Fruit fly (Drosophila melanogaster): ENCODE data around the gene CG15784.

Gene CG15784

DNA sequence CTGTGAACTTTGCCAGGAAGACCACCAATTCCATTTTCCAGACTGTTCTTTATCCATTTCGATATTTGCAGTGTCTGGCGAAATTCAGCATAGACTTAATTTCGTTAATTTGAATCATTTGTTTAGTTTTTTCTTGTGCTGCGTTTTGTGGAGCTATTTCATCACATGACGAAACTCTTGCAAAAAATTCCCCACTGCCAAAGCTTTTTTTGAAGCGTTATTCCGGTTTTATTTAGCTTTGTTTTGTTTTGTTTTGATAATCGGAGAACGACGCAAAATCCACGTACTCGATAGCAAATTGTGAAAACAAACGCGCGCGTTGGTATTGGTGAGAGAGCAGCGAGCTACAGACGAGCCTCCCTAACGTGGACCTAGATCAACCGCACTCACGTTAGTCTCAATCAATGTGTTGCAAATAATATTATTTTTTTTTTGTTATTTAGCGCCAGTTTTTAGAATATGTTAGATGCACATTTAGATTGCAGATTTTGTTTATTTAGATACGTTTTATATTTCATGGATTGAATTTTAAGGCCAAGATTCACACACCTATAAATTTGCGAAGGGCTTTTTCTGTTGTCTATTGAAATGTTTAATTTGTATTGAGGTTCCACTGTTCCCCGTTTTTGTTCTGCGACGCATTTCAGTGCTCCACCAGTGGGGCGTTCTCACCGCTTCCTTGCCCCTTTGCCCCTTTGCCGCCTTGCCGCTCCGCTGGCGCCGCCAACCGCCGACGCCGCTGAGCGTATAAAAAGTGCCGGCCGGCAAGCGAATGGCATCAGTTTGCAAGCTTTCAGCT lies 606 bp downstream of the CG15784 start (continued):
- TF ChIP-seq tgo (GFP tag; IDR thresholded peaks at IDR 0.05) (peak; percentile 87), Tbp (GFP tag; optimal IDR thresholded peaks at IDR 0.05) (no peak), CG12104 (GFP tag; optimal IDR thresholded peaks at IDR 0.05) (peak; percentile 65), Sin3A (optimal IDR thresholded peaks at IDR 0.05) (no peak), CG11696 (GFP tag; IDR thresholded peaks at IDR 0.05) (peak; percentile 45; the same call in 1 of the 2 replicates), HLH54F (GFP tag; optimal IDR thresholded peaks at IDR 0.05) (peak; percentile 84), eve (GFP tag; optimal IDR thresholded peaks at IDR 0.05) (no peak), CG1233 (GFP tag; optimal IDR thresholded peaks at IDR 0.05) (peak; percentile 70), CG4730 (GFP tag; IDR thresholded peaks at IDR 0.05) (peak; percentile 75), CG33213 (GFP tag; optimal IDR thresholded peaks at IDR 0.05) (peak; percentile 39), lbe (GFP tag; optimal IDR thresholded peaks at IDR 0.05) (peak; percentile 83), br (optimal IDR thresholded peaks at IDR 0.05) (no peak), chinmo (GFP tag; IDR thresholded peaks at IDR 0.05; ENCODE audit: partially characterized antibody) (0 out of 4 replicates have a peak, but pooled peaks have one; percentile 48), Ets97D (GFP tag; optimal IDR thresholded peaks at IDR 0.05) (peak; percentile 34), CG10147 (GFP tag; optimal IDR thresholded peaks at IDR 0.05) (peak; percentile 87), row (GFP tag; IDR thresholded peaks at IDR 0.05) (peak; percentile 96), tup (GFP tag; optimal IDR thresholded peaks at IDR 0.05) (peak; percentile 5), Vsx1 (GFP tag; optimal IDR thresholded peaks at IDR 0.05) (peak; percentile 55), CG13123 (GFP tag; optimal IDR thresholded peaks at IDR 0.05) (no peak), CG14441 (GFP tag; IDR thresholded peaks at IDR 0.05) (peak; percentile 81), bcd (GFP tag; optimal IDR thresholded peaks at IDR 0.05) (peak; percentile 82), Dfd (GFP tag; optimal IDR thresholded peaks at IDR 0.05) (no peak), Med (GFP tag) (peak; percentile 91), cas (GFP tag; IDR thresholded peaks at IDR 0.05) (peak; percentile 69; the same call in 1 of the 2 replicates), CG11695 (GFP tag; IDR thresholded peaks at IDR 0.05) (peak; percentile 88), Neu2 (GFP tag; optimal IDR thresholded peaks at IDR 0.05; ENCODE audit: borderline replicate concordance) (no peak), Abd-B (GFP tag; optimal IDR thresholded peaks at IDR 0.05) (peak; percentile 72), CG2199 (GFP tag; IDR thresholded peaks at IDR 0.05) (no peak), Hr78 (GFP tag; optimal IDR thresholded peaks at IDR 0.05) (peak in 1 of 2 experiments; percentile 0), CG16813 (GFP tag; IDR thresholded peaks at IDR 0.05; ENCODE audit: partially characterized antibody) (no peak), fd64A (GFP tag; optimal IDR thresholded peaks at IDR 0.05) (no peak), Dek (tag; optimal IDR thresholded peaks at IDR 0.05) (peak; percentile 82), HmgD (GFP tag; optimal IDR thresholded peaks at IDR 0.05) (no peak), CG18476 (GFP tag; optimal IDR thresholded peaks at IDR 0.05) (peak; percentile 51), Bdp1 (GFP tag; optimal IDR thresholded peaks at IDR 0.05) (no peak), Adf1 (GFP tag; IDR thresholded peaks at IDR 0.05) (peak; percentile 86), ems (GFP tag; optimal IDR thresholded peaks at IDR 0.05) (peak; percentile 78), wor (GFP tag; IDR thresholded peaks at IDR 0.05) (peak; percentile 81), CkIIα-i1 (GFP tag; IDR thresholded peaks at IDR 0.05) (no peak), dmrt11E (tag; optimal IDR thresholded peaks at IDR 0.05) (no peak), CG10543 (GFP tag; optimal IDR thresholded peaks at IDR 0.05) (peak; percentile 95), NfI (GFP tag; optimal IDR thresholded peaks at IDR 0.05) (peak; percentile 84), chm (GFP tag; IDR thresholded peaks at IDR 0.05) (no peak), CG4854 (GFP tag; optimal IDR thresholded peaks at IDR 0.05) (peak; percentile 39), Atf3 (GFP tag; optimal IDR thresholded peaks at IDR 0.05) (peak; percentile 16), CG17568 (GFP tag; optimal IDR thresholded peaks at IDR 0.05) (peak; percentile 69), CG16815 (GFP tag; optimal IDR thresholded peaks at IDR 0.05) (peak; percentile 63), aop (GFP tag; IDR thresholded peaks at IDR 0.05) (no peak), knrl (GFP tag; IDR thresholded peaks at IDR 0.05; ENCODE audit: partially characterized antibody) (no peak), run (tag; optimal IDR thresholded peaks at IDR 0.05) (peak; percentile 37)
